Worm (Caenorhabditis elegans): ENCODE results near the gene Y37E11AL.1.

Gene Y37E11AL.1

DNA sequence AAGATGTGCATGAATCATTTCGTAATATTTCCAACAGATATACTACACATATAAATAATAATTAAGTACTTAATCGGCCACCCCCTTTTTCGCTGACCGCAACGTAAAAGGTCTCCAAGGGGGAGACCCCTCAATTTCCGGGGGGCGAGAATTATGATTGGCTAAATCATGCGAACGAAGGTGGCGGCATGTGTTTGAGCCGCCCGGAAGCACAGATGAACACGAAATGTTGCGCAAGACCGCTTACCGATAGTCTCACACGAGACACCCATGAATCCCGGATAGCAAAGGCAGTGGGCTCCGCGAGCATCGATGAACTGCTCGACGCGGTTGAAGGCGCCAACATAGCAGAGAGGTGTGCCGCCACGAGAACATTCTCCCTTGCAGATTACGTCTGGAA is 44.2 kb upstream of the Y37E11AL.1 start:
- TF ChIP-seq zfh-2 (GFP tag; conservative IDR thresholded peaks at IDR 0.05), result peak; percentile 69
- no peak for TF ChIP-seq F57A8.1 (GFP tag; optimal IDR thresholded peaks at IDR 0.05)

ce11 chrIV:3666543-3666942 is 42.8 kb upstream of the Y37E11AL.1 start:
- no peak for TF ChIP-seq nhr-90 (tag; optimal IDR thresholded peaks at IDR 0.05)
- TF ChIP-seq F37B4.10 (GFP tag; IDR thresholded peaks at IDR 0.05), result no peak
- no peak for TF ChIP-seq T26A5.8 (tag; optimal IDR thresholded peaks at IDR 0.05)
- no peak for TF ChIP-seq atf-7 (tag; optimal IDR thresholded peaks at IDR 0.05)
- TF ChIP-seq hlh-12 (tag; optimal IDR thresholded peaks at IDR 0.05), result no peak
- no peak for TF ChIP-seq ceh-58 (GFP tag; IDR thresholded peaks at IDR 0.05)
- TF ChIP-seq zim-3 (tag; optimal IDR thresholded peaks at IDR 0.05), result no peak
- TF ChIP-seq somi-1 (GFP tag; optimal IDR thresholded peaks at IDR 0.05), result no peak
- no peak for TF ChIP-seq hrde-1 (tag; optimal IDR thresholded peaks at IDR 0.05; ENCODE audit: borderline replicate concordance)
- no peak for TF ChIP-seq dpl-1 (GFP tag; optimal IDR thresholded peaks at IDR 0.05)
- no peak for TF ChIP-seq C17E4.6 (GFP tag; IDR thresholded peaks at IDR 0.05)
- no peak for TF ChIP-seq ets-4 (GFP tag; optimal IDR thresholded peaks at IDR 0.05)
- TF ChIP-seq F23B12.7 (tag; optimal IDR thresholded peaks at IDR 0.05; ENCODE audit: insufficient read depth), result no peak
- TF ChIP-seq pha-4 (tag; optimal IDR thresholded peaks at IDR 0.05), result no peak
- no peak for TF ChIP-seq lag-1 (GFP tag; IDR thresholded peaks at IDR 0.05)
- TF ChIP-seq B0035.1 (tag; optimal IDR thresholded peaks at IDR 0.05), result no peak
- no peak for TF ChIP-seq athp-1 (tag; optimal IDR thresholded peaks at IDR 0.05)
- TF ChIP-seq attf-5 (GFP tag; optimal IDR thresholded peaks at IDR 0.05), result no peak
- TF ChIP-seq hmg-1.2 (GFP tag; IDR thresholded peaks at IDR 0.05), result no peak

- no peak for TF ChIP-seq Y56A3A.18 (GFP tag; IDR thresholded peaks at IDR 0.05)
- no peak for TF ChIP-seq hsf-1 (GFP tag; IDR thresholded peaks at IDR 0.05)
- no peak for TF ChIP-seq ccch-3 (GFP tag; optimal IDR thresholded peaks at IDR 0.05)
- no peak for TF ChIP-seq B0035.1 (tag; optimal IDR thresholded peaks at IDR 0.05)
- TF ChIP-seq T26A5.8 (tag; optimal IDR thresholded peaks at IDR 0.05), result no peak
- TF ChIP-seq mes-4 (tag; optimal IDR thresholded peaks at IDR 0.05), result no peak
- no peak for TF ChIP-seq zfh-2 (GFP tag; conservative IDR thresholded peaks at IDR 0.05)
- no peak for TF ChIP-seq rcor-1 (GFP tag; IDR thresholded peaks at IDR 0.05)
- TF ChIP-seq Y53F4B.3 (GFP tag; IDR thresholded peaks at IDR 0.05), result no peak
- TF ChIP-seq ceh-91 (GFP tag; IDR thresholded peaks at IDR 0.05), result no peak
- TF ChIP-seq ceh-100 (GFP tag; IDR thresholded peaks at IDR 0.05), result no peak
- no peak for TF ChIP-seq repo-1 (tag; optimal IDR thresholded peaks at IDR 0.05)
- TF ChIP-seq egl-18 (GFP tag; IDR thresholded peaks at IDR 0.05), result no peak
- TF ChIP-seq efl-1 (GFP tag; optimal IDR thresholded peaks at IDR 0.05), result no peak
Observed at ce11 chrIV:3667796-3668195, 41.5 kb upstream of the Y37E11AL.1 start.

DNA sequence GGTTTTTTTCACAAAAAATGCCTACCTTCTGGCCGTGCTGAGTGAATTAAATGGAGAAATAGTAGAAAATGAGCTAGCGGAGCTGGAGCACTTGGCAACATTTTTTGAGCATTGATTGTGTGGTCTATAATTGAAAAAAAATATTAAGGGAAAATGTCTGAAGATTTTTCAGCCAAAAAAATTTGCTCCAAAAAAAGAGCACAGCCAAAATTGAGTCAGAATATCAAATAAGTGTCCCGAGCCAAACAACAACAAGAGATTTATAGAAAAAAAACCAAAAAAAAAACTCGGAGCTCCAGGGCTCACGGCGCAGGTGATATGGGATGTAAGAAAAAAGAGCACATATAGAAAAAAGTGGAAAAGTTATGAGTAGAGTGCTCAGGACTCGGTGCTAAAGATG is 40.7 kb upstream of the Y37E11AL.1 start, which contains the start of gene fmil-1:
Gene fmil-1 (minus strand): TSS at position 101 of the 400 bp plus-strand sequence.
- TF ChIP-seq efl-1 (GFP tag; optimal IDR thresholded peaks at IDR 0.05), result no peak
- TF ChIP-seq nhr-27 (tag; optimal IDR thresholded peaks at IDR 0.05), result no peak
- TF ChIP-seq F49E8.2 (tag; optimal IDR thresholded peaks at IDR 0.05; ENCODE audit: insufficient read depth), result no peak
- TF ChIP-seq dpff-1 (tag; optimal IDR thresholded peaks at IDR 0.05), result no peak
- TF ChIP-seq mes-4 (tag; optimal IDR thresholded peaks at IDR 0.05), result no peak
- no peak for TF ChIP-seq bed-2 (GFP tag; IDR thresholded peaks at IDR 0.05)
- TF ChIP-seq ama-1 (optimal IDR thresholded peaks at IDR 0.05), result no peak
- no peak for TF ChIP-seq ama-1 (GFP tag; optimal IDR thresholded peaks at IDR 0.05)
- TF ChIP-seq B0261.1 (tag; optimal IDR thresholded peaks at IDR 0.05), result no peak
- TF ChIP-seq unc-130 (GFP tag; optimal IDR thresholded peaks at IDR 0.05), result no peak
- TF ChIP-seq nhr-120 (GFP tag; IDR thresholded peaks at IDR 0.05), result no peak
- no peak for TF ChIP-seq ceh-40 (GFP tag; IDR thresholded peaks at IDR 0.05)
- no peak for TF ChIP-seq snpc-1.3 (tag; optimal IDR thresholded peaks at IDR 0.05; ENCODE audit: insufficient read depth)
- no peak for TF ChIP-seq F33H1.4 (GFP tag; IDR thresholded peaks at IDR 0.05)
- TF ChIP-seq F23B12.7 (tag; optimal IDR thresholded peaks at IDR 0.05; ENCODE audit: insufficient read depth), result no peak
- no peak for TF ChIP-seq unc-62 (GFP tag; optimal IDR thresholded peaks at IDR 0.05)
- TF ChIP-seq mel-28 (tag; optimal IDR thresholded peaks at IDR 0.05; ENCODE audit: borderline replicate concordance), result no peak
- no peak for TF ChIP-seq sea-2 (GFP tag; IDR thresholded peaks at IDR 0.05)
